Worm (Caenorhabditis elegans) whole organism, L2 larva: ENCODE measurements around the gene C35A5.5.

ENCODE experiments used
- C34F6.9 ChIP-seq: fragments of 150-350 bp; optimal IDR thresholded peaks from 2 replicates; lab custom pipeline; 2014; ENCODE audit warnings: missing biosample characterization, missing genetic modification characterization
- F13H6.1 ChIP-seq: sonication (generic microtip); optimal IDR thresholded peaks from 2 replicates; lab custom pipeline; 2016; ENCODE audit warnings: missing genetic modification characterization, missing compliant biosample characterization
- Y55F3AM.14 ChIP-seq: fragments of 200-800 bp; sonication (Bioruptor generic); optimal IDR thresholded peaks from 2 replicates; lab custom pipeline; 2018; ENCODE audit warnings: mild to moderate bottlenecking, missing genetic modification characterization, missing compliant biosample characterization
- alr-1 ChIP-seq: fragments of 150-350 bp; optimal IDR thresholded peaks from 2 replicates; lab custom pipeline; 2014; ENCODE audit warnings: missing biosample characterization, missing genetic modification characterization
- aly-2 ChIP-seq: fragments of 150-350 bp; optimal IDR thresholded peaks from 2 replicates; lab custom pipeline; 2014; ENCODE audit warnings: missing biosample characterization, missing genetic modification characterization
- ama-1 ChIP-seq: fragments of 150-350 bp; optimal IDR thresholded peaks from 2 replicates; lab custom pipeline; 2018; ENCODE audit warnings: inconsistent platforms
- crh-2 ChIP-seq: sonication (generic microtip); optimal IDR thresholded peaks from 2 replicates; lab custom pipeline; 2017; ENCODE audit warnings: missing biosample characterization, missing genetic modification characterization
- dmd-4 ChIP-seq: sonication (generic microtip); optimal IDR thresholded peaks from 2 replicates; lab custom pipeline; 2017; ENCODE audit warnings: missing biosample characterization, missing genetic modification characterization
- egl-27 ChIP-seq: sonication (generic microtip); optimal IDR thresholded peaks from 3 replicates; lab custom pipeline; 2017; ENCODE audit warnings: missing biosample characterization, missing genetic modification reagents, missing genetic modification characterization
- elt-3 ChIP-seq: sonication (generic microtip); optimal IDR thresholded peaks from 2 replicates; lab custom pipeline; 2017; ENCODE audit warnings: missing biosample characterization, missing genetic modification characterization
- fos-1 ChIP-seq: fragments of 150-350 bp; optimal IDR thresholded peaks from 2 replicates; lab custom pipeline; 2014; ENCODE audit warnings: missing biosample characterization, missing genetic modification characterization
- gmeb-1 ChIP-seq: fragments of 150-350 bp; optimal IDR thresholded peaks from 2 replicates; lab custom pipeline; 2014; ENCODE audit warnings: missing biosample characterization, missing genetic modification characterization
- lin-11 ChIP-seq: fragments of 150-350 bp; sonication (generic microtip); optimal IDR thresholded peaks from 2 replicates; lab custom pipeline; 2014; ENCODE audit warnings: missing biosample characterization, missing genetic modification characterization, inconsistent platforms, mixed read lengths
- lin-13 ChIP-seq: fragments of 150-350 bp; optimal IDR thresholded peaks from 2 replicates; lab custom pipeline; 2014; ENCODE audit warnings: missing biosample characterization, missing genetic modification reagents, missing genetic modification characterization
- lin-39 ChIP-seq: fragments of 150-350 bp; optimal IDR thresholded peaks from 2 replicates; lab custom pipeline; 2014; ENCODE audit warnings: missing biosample characterization, missing genetic modification reagents, missing genetic modification characterization
- lsy-2 ChIP-seq, 2 experiments: fragments of 150-350 bp in 1 of 2; sonication (generic microtip) in 1 of 2; optimal IDR thresholded peaks; 2 replicates each; lab custom pipeline; 2014 to 2017; ENCODE audit warnings: missing biosample characterization in 2 of 2, missing genetic modification characterization in 2 of 2
- mab-5 ChIP-seq: fragments of 150-350 bp; optimal IDR thresholded peaks from 2 replicates; lab custom pipeline; 2014; ENCODE audit warnings: missing biosample characterization, missing genetic modification characterization
- nhr-10 ChIP-seq: sonication (generic microtip); optimal IDR thresholded peaks from 2 replicates; lab custom pipeline; 2017; ENCODE audit warnings: missing biosample characterization, missing genetic modification characterization
- nhr-11 ChIP-seq: fragments of 150-350 bp; optimal IDR thresholded peaks from 2 replicates; lab custom pipeline; 2014; ENCODE audit warnings: missing biosample characterization, missing genetic modification characterization
- nhr-12 ChIP-seq: fragments of 150-350 bp; optimal IDR thresholded peaks from 2 replicates; lab custom pipeline; 2014; ENCODE audit warnings: missing biosample characterization, missing genetic modification characterization
- nhr-129 ChIP-seq: fragments of 150-350 bp; optimal IDR thresholded peaks from 2 replicates; lab custom pipeline; 2014; ENCODE audit warnings: missing biosample characterization, missing genetic modification characterization
- nhr-21 ChIP-seq: fragments of 150-350 bp; optimal IDR thresholded peaks from 2 replicates; lab custom pipeline; 2014; ENCODE audit warnings: missing biosample characterization, missing genetic modification characterization
- nhr-23 ChIP-seq: fragments of 150-350 bp; optimal IDR thresholded peaks from 2 replicates; lab custom pipeline; 2014; ENCODE audit warnings: missing biosample characterization, missing genetic modification reagents, missing genetic modification characterization
- nhr-237 ChIP-seq: fragments of 150-350 bp; optimal IDR thresholded peaks from 2 replicates; lab custom pipeline; 2014; ENCODE audit warnings: missing biosample characterization, missing genetic modification characterization
- nhr-25 ChIP-seq: fragments of 150-350 bp; sonication (generic microtip); optimal IDR thresholded peaks from 3 replicates; lab custom pipeline; 2014; ENCODE audit warnings: missing biosample characterization, missing genetic modification characterization
- nhr-6 ChIP-seq: fragments of 150-350 bp; optimal IDR thresholded peaks from 2 replicates; lab custom pipeline; 2014; ENCODE audit warnings: missing biosample characterization, missing genetic modification characterization
- peb-1 ChIP-seq: fragments of 150-350 bp; optimal IDR thresholded peaks from 2 replicates; lab custom pipeline; 2014; ENCODE audit warnings: missing biosample characterization, missing genetic modification characterization
- sem-4 ChIP-seq: fragments of 150-350 bp; optimal IDR thresholded peaks from 2 replicates; lab custom pipeline; 2014; ENCODE audit warnings: missing biosample characterization, missing genetic modification reagents, missing genetic modification characterization
- sma-3 ChIP-seq: sonication (generic microtip); optimal IDR thresholded peaks from 2 replicates; lab custom pipeline; 2016; ENCODE audit warnings: missing genetic modification reagents, missing genetic modification characterization, missing compliant biosample characterization
- sma-9 ChIP-seq, 2 experiments: fragments of 150-350 bp in 1 of 2; sonication (generic microtip) in 1 of 2; optimal IDR thresholded peaks; 2 replicates each; lab custom pipeline; 2014 to 2016; ENCODE audit warnings: missing genetic modification characterization in 2 of 2, mild to moderate bottlenecking in 1 of 2, missing biosample characterization in 1 of 2, missing compliant biosample characterization in 1 of 2, missing genetic modification reagents in 1 of 2, moderate library complexity in 1 of 2
- unc-39 ChIP-seq: fragments of 150-350 bp; optimal IDR thresholded peaks from 2 replicates; lab custom pipeline; 2014; ENCODE audit warnings: missing biosample characterization, missing genetic modification characterization
- unc-55 ChIP-seq: fragments of 150-350 bp; sonication (generic microtip); optimal IDR thresholded peaks from 3 replicates; lab custom pipeline; 2014; ENCODE audit warnings: missing biosample characterization, missing genetic modification reagents, missing genetic modification characterization
- unc-62 ChIP-seq: fragments of 150-350 bp; optimal IDR thresholded peaks from 2 replicates; lab custom pipeline; 2014; ENCODE audit warnings: missing biosample characterization, missing genetic modification reagents, missing genetic modification characterization
- zag-1 ChIP-seq: fragments of 150-350 bp; optimal IDR thresholded peaks from 2 replicates; lab custom pipeline; 2014; ENCODE audit warnings: missing biosample characterization, missing genetic modification characterization
- ztf-1 ChIP-seq: fragments of 200-800 bp; sonication (Bioruptor generic); conservative IDR thresholded peaks from 2 replicates; pipeline ENCODE4 v1.3.6; 2022; ENCODE audit warnings: missing genetic modification characterization, missing compliant biosample characterization
- ztf-11 ChIP-seq: sonication (generic microtip); optimal IDR thresholded peaks from 2 replicates; lab custom pipeline; 2017; ENCODE audit warnings: missing biosample characterization, missing genetic modification characterization
- ztf-4 ChIP-seq: fragments of 150-350 bp; optimal IDR thresholded peaks from 2 replicates; lab custom pipeline; 2014; ENCODE audit warnings: missing biosample characterization, missing genetic modification characterization

The C35A5.5 gene

DNA sequence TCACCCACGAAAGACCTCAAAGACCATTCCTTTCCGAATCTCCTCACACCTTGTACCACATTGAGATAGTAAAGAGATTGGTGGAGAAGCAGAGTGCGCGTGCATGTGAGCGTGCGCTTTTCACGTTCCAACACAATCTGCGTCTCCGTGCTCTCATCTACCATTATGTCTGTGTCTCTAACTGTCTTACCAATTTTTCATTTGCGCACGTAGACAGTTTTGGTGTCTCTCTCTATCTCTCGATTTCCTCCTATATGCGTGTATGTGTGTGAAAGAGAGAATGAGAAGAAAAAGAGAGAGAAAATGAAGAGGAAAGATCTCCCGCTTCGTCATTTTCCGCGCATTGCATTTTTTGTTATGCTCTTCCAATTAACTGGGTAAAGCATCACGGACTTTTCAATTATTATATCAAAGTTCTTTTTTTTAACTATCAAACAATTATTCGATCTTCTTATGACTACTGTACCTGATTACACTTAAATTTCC, 39.0 kb upstream of the C35A5.5 start (continued):
- peak; percentile 97 for TF ChIP-seq F13H6.1 (tag; lab: Kevin White, UChicago)
- peak; percentile 79 for TF ChIP-seq gmeb-1 (tag; lab: Kevin White, UChicago)
- TF ChIP-seq nhr-25, result peak; percentile 95
- no peak for TF ChIP-seq aly-2 (tag; lab: Kevin White, UChicago)
- TF ChIP-seq unc-55 (GFP tag; lab: Kevin White, UChicago), result peak; percentile 96
- no peak for TF ChIP-seq elt-3 (tag; lab: Kevin White, UChicago)
- TF ChIP-seq peb-1, result no peak
- TF ChIP-seq ztf-4, result peak; percentile 89
- TF ChIP-seq alr-1 (tag; lab: Kevin White, UChicago), result peak; percentile 86
- peak; percentile 97 for TF ChIP-seq sem-4 (tag; lab: Kevin White, UChicago)
- no peak for TF ChIP-seq nhr-237 (tag; lab: Kevin White, UChicago)
- peak; percentile 94 for TF ChIP-seq fos-1
- peak; percentile 98 for TF ChIP-seq C34F6.9
- no peak for TF ChIP-seq nhr-23 (tag; lab: Kevin White, UChicago)
- no peak for TF ChIP-seq unc-39 (tag; lab: Kevin White, UChicago)
- peak; percentile 52 for TF ChIP-seq ama-1 (lab: Kevin White, UChicago)
- TF ChIP-seq nhr-12 (tag; lab: Kevin White, UChicago), result no peak
- TF ChIP-seq ztf-1 (GFP tag; lab: Robert Waterston, UW), result no peak
- TF ChIP-seq, all 48 proteins: peak for 34

DNA sequence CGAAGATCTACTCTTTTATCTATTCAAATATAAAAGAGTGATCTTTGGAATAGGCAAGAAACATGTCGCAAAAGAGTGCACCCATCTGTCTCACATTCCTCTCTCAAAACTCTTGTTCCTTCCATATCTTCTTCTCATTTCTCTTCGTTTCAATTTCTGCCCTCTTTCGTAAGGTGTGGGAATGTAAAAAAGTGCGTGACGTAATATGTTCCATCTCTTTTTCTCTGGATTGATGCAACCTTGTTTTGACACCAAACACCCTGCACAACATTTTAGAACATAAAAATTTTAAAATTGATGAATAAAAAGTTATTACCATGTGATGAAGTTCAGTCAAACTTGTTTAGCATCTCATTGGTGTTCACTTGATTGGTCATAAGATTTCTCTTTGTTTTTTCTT, 38.5 kb upstream of the C35A5.5 start:
- TF ChIP-seq nhr-25 (no peak), sma-9 (GFP tag; optimal IDR thresholded peaks at IDR 0.05; lab: Kevin White, UChicago) (peak; percentile 67), sma-9 (tag; optimal IDR thresholded peaks at IDR 0.05; lab: Kevin White, UChicago) (no peak)
- TF ChIP-seq, all 48 proteins: peak for 1

DNA sequence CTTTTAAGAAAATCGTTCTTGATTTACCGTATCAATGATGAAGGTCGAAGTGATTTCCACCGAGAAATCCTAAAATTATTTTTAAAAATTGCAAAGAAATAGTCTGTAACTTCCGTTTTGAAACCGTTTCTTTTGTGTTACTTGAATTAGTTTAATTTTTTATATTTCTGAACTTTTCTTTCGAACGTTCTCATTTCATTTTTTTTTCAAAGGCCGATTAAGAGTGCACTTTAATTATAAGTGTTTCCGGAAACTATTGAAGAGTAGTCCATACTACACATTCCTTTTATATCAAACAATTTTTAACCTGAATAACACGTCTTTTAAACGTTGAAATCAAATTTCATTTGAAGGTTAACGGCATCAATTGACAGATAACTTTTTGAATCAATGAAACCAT, 38.0 kb upstream of the C35A5.5 start:
- TF ChIP-seq F13H6.1 (tag; lab: Kevin White, UChicago) (no peak), nhr-11 (tag; lab: Kevin White, UChicago) (no peak), unc-62 (GFP tag; lab: Kevin White, UChicago) (no peak), nhr-21 (no peak), nhr-6 (tag; lab: Kevin White, UChicago) (no peak), lsy-2 (tag; optimal IDR thresholded peaks at IDR 0.05; lab: Kevin White, UChicago) (no peak), nhr-10 (no peak), sma-9 (GFP tag; optimal IDR thresholded peaks at IDR 0.05; lab: Kevin White, UChicago) (no peak), sma-9 (tag; optimal IDR thresholded peaks at IDR 0.05; lab: Kevin White, UChicago) (no peak), ztf-1 (GFP tag; lab: Robert Waterston, UW) (no peak), dmd-4 (tag; lab: Kevin White, UChicago) (no peak), crh-2 (tag; lab: Kevin White, UChicago) (no peak)

DNA sequence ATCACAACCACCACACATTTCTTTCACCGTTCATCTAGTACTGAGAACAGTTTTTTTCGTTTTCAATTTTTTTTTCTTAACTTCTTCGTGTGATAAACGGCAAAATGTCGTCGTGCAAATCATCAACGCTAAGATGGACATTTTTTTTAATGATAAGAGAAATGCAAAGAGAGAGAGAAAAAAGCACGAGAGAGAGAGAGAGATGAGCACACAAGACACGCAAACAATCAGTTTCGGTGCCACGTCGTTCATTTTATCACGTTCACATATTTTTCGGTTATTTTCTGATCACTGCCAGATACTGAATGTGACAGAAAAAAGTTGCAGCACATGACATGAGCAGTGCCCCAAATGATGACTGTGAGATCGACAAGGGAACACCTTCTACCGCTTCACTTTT, 37.5 kb upstream of the C35A5.5 start, which contains the start of gene egl-9:
Gene egl-9 (plus strand): TSS at position 328 of the 400 bp plus-strand sequence.
- no peak for TF ChIP-seq zag-1 (tag; lab: Kevin White, UChicago)
- no peak for TF ChIP-seq mab-5
- TF ChIP-seq ztf-1 (GFP tag; lab: Robert Waterston, UW), result no peak
- peak; percentile 55 for TF ChIP-seq fos-1
- TF ChIP-seq F13H6.1 (tag; lab: Kevin White, UChicago), result peak; percentile 41
- TF ChIP-seq unc-55 (GFP tag; lab: Kevin White, UChicago), result no peak
- TF ChIP-seq nhr-23 (tag; lab: Kevin White, UChicago), result no peak
- no peak for TF ChIP-seq lin-11
- TF ChIP-seq nhr-129, result peak; percentile 72
- TF ChIP-seq sma-9 (GFP tag; optimal IDR thresholded peaks at IDR 0.05; lab: Kevin White, UChicago), result peak; percentile 68
- no peak for TF ChIP-seq sma-9 (tag; optimal IDR thresholded peaks at IDR 0.05; lab: Kevin White, UChicago)
- no peak for TF ChIP-seq ztf-11 (tag; lab: Kevin White, UChicago)
- no peak for TF ChIP-seq egl-27 (tag; lab: Kevin White, UChicago)
- TF ChIP-seq sma-3, result peak; percentile 6
- TF ChIP-seq nhr-21, result no peak
- peak in 1 of 2 experiments; percentile 11 for TF ChIP-seq lsy-2 (tag; optimal IDR thresholded peaks at IDR 0.05; lab: Kevin White, UChicago)
- peak; percentile 88 for TF ChIP-seq crh-2 (tag; lab: Kevin White, UChicago)
- TF ChIP-seq Y55F3AM.14 (GFP tag; lab: Kevin White, UChicago), result peak; percentile 40
- no peak for TF ChIP-seq lin-13 (GFP tag; lab: Kevin White, UChicago)
- no peak for TF ChIP-seq lin-39
- TF ChIP-seq ama-1 (lab: Kevin White, UChicago), result peak; percentile 88
- no peak for TF ChIP-seq dmd-4 (tag; lab: Kevin White, UChicago)
- no peak for TF ChIP-seq unc-62 (GFP tag; lab: Kevin White, UChicago)
